Worm (Caenorhabditis elegans) whole organism, young adult: Measurements from ENCODE around the gene dmd-5.

Source experiments
- C06A6.2 ChIP-seq: fragments of 200-800 bp; sonication (Bioruptor generic); conservative IDR thresholded peaks from 2 replicates; pipeline ENCODE4 v1.3.6; 2022; ENCODE audit warnings: missing genetic modification characterization, missing compliant biosample characterization
- ceh-79 ChIP-seq: sonication (generic microtip); optimal IDR thresholded peaks from 2 replicates; lab custom pipeline; 2017; ENCODE audit warnings: mild to moderate bottlenecking, missing genetic modification characterization, missing compliant biosample characterization
- hlh-26 ChIP-seq: fragments of 200-800 bp; sonication (Bioruptor generic); conservative IDR thresholded peaks from 2 replicates; pipeline ENCODE4 v1.3.6; 2022; ENCODE audit warnings: missing genetic modification reagents, missing genetic modification characterization, missing compliant biosample characterization
- madf-10 ChIP-seq: sonication (generic microtip); optimal IDR thresholded peaks from 2 replicates; lab custom pipeline; 2016; ENCODE audit warnings: mild to moderate bottlenecking, missing genetic modification characterization, missing compliant biosample characterization
- rcor-1 ChIP-seq: fragments of 200-800 bp; sonication (Bioruptor generic); IDR thresholded peaks from 2 replicates; pipeline ENCODE4 v1.3.6; 2022; ENCODE audit warnings: missing genetic modification reagents, missing genetic modification characterization, missing compliant biosample characterization
- snpc-4 ChIP-seq, 5 experiments: fragments of 150-350 bp in 1 of 5; sonication (generic microtip) in 4 of 5; optimal IDR thresholded peaks; 2 replicates each; lab custom pipeline; 2014 to 2018; ENCODE audit warnings: missing genetic modification characterization in 5 of 5, missing biosample characterization in 3 of 5, antibody characterized with exemption in 2 of 5, mild to moderate bottlenecking in 2 of 5, missing compliant biosample characterization in 2 of 5, missing genotype in 2 of 5, moderate library complexity in 2 of 5, missing genetic modification reagents in 1 of 5

DNA sequence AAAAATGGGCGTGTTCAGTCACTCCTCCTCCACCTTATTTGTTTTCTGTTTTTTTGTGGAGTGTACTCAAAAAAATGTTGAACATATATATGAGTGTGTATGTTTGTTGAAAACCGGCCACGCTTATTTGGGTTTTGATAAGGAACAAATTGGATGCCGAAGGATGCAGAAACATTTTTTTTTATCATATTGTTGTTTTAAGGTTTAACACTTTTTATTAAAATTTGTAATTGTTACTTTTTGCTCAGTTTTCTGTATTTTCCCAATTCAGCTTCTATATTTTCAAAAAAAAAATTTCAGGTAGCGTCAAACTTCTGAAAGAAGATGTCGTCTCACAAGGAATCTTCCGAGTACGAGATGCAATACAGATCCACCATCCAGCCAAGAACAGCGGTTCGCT lies 8.7 kb downstream of the dmd-5 start, which contains the start of gene ifb-1:
- TF ChIP-seq hlh-26 (GFP tag; lab: Robert Waterston, UW) = no peak
- TF ChIP-seq C06A6.2 (GFP tag; lab: Robert Waterston, UW) = no peak
- no peak for TF ChIP-seq madf-10 (tag; lab: Kevin White, UChicago)
- no peak for TF ChIP-seq ceh-79 (tag; lab: Kevin White, UChicago)
- TF ChIP-seq rcor-1 (GFP tag; lab: Robert Waterston, UW) = no peak
- TF ChIP-seq snpc-4 (GFP tag; optimal IDR thresholded peaks at IDR 0.05; lab: Kevin White, UChicago) = no peak
- no peak for TF ChIP-seq snpc-4 (tag; optimal IDR thresholded peaks at IDR 0.05; lab: Kevin White, UChicago)
